Fruit fly (Drosophila melanogaster) whole organism, embryonic: ENCODE measurements around the gene Cdc23.
A peak's percentile ranks its signal among the peaks of the same experiment; 100 is the strongest.

Source experiments
- Antp ChIP-seq: fragments of 200-800 bp; sonication (Bioruptor generic); optimal IDR thresholded peaks from 3 replicates; lab custom pipeline; 2016; ENCODE audit warnings: missing biosample characterization, missing genetic modification characterization
- Awh ChIP-seq: fragments of 200-800 bp; sonication (Bioruptor generic); IDR thresholded peaks from 2 replicates; pipeline ENCODE4, ENCODE4 v1.3.6; 2022; ENCODE audit warnings: missing biosample characterization, missing genetic modification characterization
- CG10267 ChIP-seq: fragments of 200-800 bp; sonication (Bioruptor generic); optimal IDR thresholded peaks from 2 replicates; lab custom pipeline; 2018; ENCODE audit warnings: missing biosample characterization, mild to moderate bottlenecking, missing genetic modification characterization, moderate library complexity
- CG10274 ChIP-seq: fragments of 200-800 bp; sonication (Bioruptor generic); optimal IDR thresholded peaks from 3 replicates; lab custom pipeline; 2017; ENCODE audit warnings: missing biosample characterization, mild to moderate bottlenecking, missing genetic modification characterization
- CG11247 ChIP-seq: fragments of 200-800 bp; sonication (Bioruptor generic); IDR thresholded peaks from 2 replicates; pipeline ENCODE4 v1.3.6; 2022; ENCODE audit warnings: missing biosample characterization, missing genetic modification characterization
- CG11456 ChIP-seq: fragments of 200-800 bp; sonication (Bioruptor generic); IDR thresholded peaks from 3 replicates; pipeline ENCODE4 v1.3.6; 2022; ENCODE audit warnings: missing biosample characterization, missing genetic modification characterization
- CG12219 ChIP-seq: fragments of 200-800 bp; sonication (Bioruptor generic); optimal IDR thresholded peaks from 3 replicates; lab custom pipeline; 2018; ENCODE audit warnings: missing biosample characterization, mild to moderate bottlenecking, missing genetic modification characterization
- CG12391 ChIP-seq: fragments of 200-800 bp; sonication (Bioruptor generic); optimal IDR thresholded peaks from 3 replicates; lab custom pipeline; 2018; ENCODE audit warnings: missing biosample characterization, mild to moderate bottlenecking, missing genetic modification characterization, moderate library complexity
- CG13775 ChIP-seq: fragments of 200-800 bp; sonication (Bioruptor generic); optimal IDR thresholded peaks from 3 replicates; lab custom pipeline; 2017; ENCODE audit warnings: missing biosample characterization, mild to moderate bottlenecking, missing genetic modification characterization
- CG1529 ChIP-seq: fragments of 200-800 bp; sonication (Bioruptor generic); optimal IDR thresholded peaks from 3 replicates; lab custom pipeline; 2018; ENCODE audit warnings: missing biosample characterization, missing genetic modification characterization
- CG1602 ChIP-seq: fragments of 200-800 bp; sonication (Bioruptor generic); optimal IDR thresholded peaks from 3 replicates; lab custom pipeline; 2016; ENCODE audit warnings: missing biosample characterization, missing genetic modification characterization
- CG1603 ChIP-seq: fragments of 200-800 bp; sonication (Bioruptor generic); optimal IDR thresholded peaks from 2 replicates; lab custom pipeline; 2019; ENCODE audit warnings: missing biosample characterization, mild to moderate bottlenecking, missing genetic modification characterization, moderate library complexity
- CG1792 ChIP-seq: fragments of 200-800 bp; sonication (Bioruptor generic); optimal IDR thresholded peaks from 2 replicates; lab custom pipeline; 2016; ENCODE audit warnings: missing biosample characterization, missing genetic modification characterization
- CG31441 ChIP-seq: fragments of 200-800 bp; sonication (Bioruptor generic); IDR thresholded peaks from 2 replicates; pipeline ENCODE4 v1.3.6; 2022; ENCODE audit warnings: missing biosample characterization, missing genetic modification characterization
- CG43689 ChIP-seq: fragments of 200-800 bp; sonication (Bioruptor generic); IDR thresholded peaks from 2 replicates; pipeline ENCODE4 v1.3.6; 2022; ENCODE audit warnings: missing biosample characterization, missing genetic modification characterization
- CG4404 ChIP-seq: fragments of 200-800 bp; sonication (Bioruptor generic); IDR thresholded peaks from 2 replicates; pipeline ENCODE4 v1.3.6; 2022; ENCODE audit warnings: missing biosample characterization, missing genetic modification characterization
- CG4617 ChIP-seq: fragments of 200-800 bp; sonication (Bioruptor generic); optimal IDR thresholded peaks from 3 replicates; lab custom pipeline; 2016; ENCODE audit warnings: missing biosample characterization, missing genetic modification characterization, borderline replicate concordance
- CG4854 ChIP-seq: fragments of 200-800 bp; sonication (Bioruptor generic); optimal IDR thresholded peaks from 2 replicates; lab custom pipeline; 2016; ENCODE audit warnings: missing biosample characterization, missing genetic modification characterization, inconsistent platforms
- CG5180 ChIP-seq: fragments of 200-800 bp; sonication (Bioruptor generic); optimal IDR thresholded peaks from 3 replicates; lab custom pipeline; 2017; ENCODE audit warnings: missing biosample characterization, missing genetic modification characterization, mild to moderate bottlenecking, moderate library complexity, missing genetic modification reagents
- CG6765 ChIP-seq: fragments of 200-800 bp; sonication (Bioruptor generic); optimal IDR thresholded peaks from 3 replicates; lab custom pipeline; 2017; ENCODE audit warnings: missing biosample characterization, mild to moderate bottlenecking, missing genetic modification characterization
- CG7271 ChIP-seq: fragments of 200-800 bp; sonication (Bioruptor generic); optimal IDR thresholded peaks from 2 replicates; lab custom pipeline; 2018; ENCODE audit warnings: missing biosample characterization, mild to moderate bottlenecking, missing genetic modification characterization, moderate library complexity
- CG9215 ChIP-seq: fragments of 200-800 bp; sonication (Bioruptor generic); IDR thresholded peaks from 2 replicates; pipeline ENCODE4 v1.3.6; 2022; ENCODE audit warnings: missing biosample characterization, missing genetic modification characterization
- GATAe ChIP-seq: fragments of 200-800 bp; sonication (Bioruptor generic); conservative IDR thresholded peaks from 2 replicates; pipeline ENCODE4 v1.3.6; 2022; ENCODE audit warnings: missing biosample characterization, missing genetic modification characterization
- H2.0 ChIP-seq: fragments of 200-800 bp; sonication (Bioruptor generic); IDR thresholded peaks from 2 replicates; pipeline ENCODE4 v1.3.6; 2022; ENCODE audit warnings: missing biosample characterization, missing genetic modification characterization
- HmgD ChIP-seq: fragments of 200-800 bp; sonication (Bioruptor generic); optimal IDR thresholded peaks from 3 replicates; lab custom pipeline; 2016; ENCODE audit warnings: missing biosample characterization, missing genetic modification characterization
- MESR4 ChIP-seq: fragments of 200-800 bp; sonication (Bioruptor generic); optimal IDR thresholded peaks from 2 replicates; lab custom pipeline; 2018; ENCODE audit warnings: missing biosample characterization, mild to moderate bottlenecking, missing genetic modification characterization, moderate library complexity
- Nf-YB ChIP-seq: fragments of 200-800 bp; sonication (Bioruptor generic); optimal IDR thresholded peaks from 3 replicates; lab custom pipeline; 2019; ENCODE audit warnings: missing biosample characterization, mild to moderate bottlenecking, missing genetic modification characterization, moderate library complexity
- Oli ChIP-seq: fragments of 200-800 bp; sonication (Bioruptor generic); optimal IDR thresholded peaks from 2 replicates; lab custom pipeline; 2018; ENCODE audit warnings: missing biosample characterization, mild to moderate bottlenecking, missing genetic modification characterization, moderate library complexity
- Poxn ChIP-seq: fragments of 200-800 bp; sonication (Bioruptor generic); IDR thresholded peaks from 2 replicates; pipeline ENCODE4 v1.3.6; 2022; ENCODE audit warnings: missing biosample characterization, missing genetic modification characterization
- Ravus ChIP-seq: fragments of 200-800 bp; sonication (Bioruptor generic); IDR thresholded peaks from 2 replicates; pipeline ENCODE4 v1.3.6; 2022; ENCODE audit warnings: missing biosample characterization, missing genetic modification characterization
- Sry-δ ChIP-seq: fragments of 200-800 bp; sonication (Bioruptor generic); optimal IDR thresholded peaks from 2 replicates; lab custom pipeline; 2016; ENCODE audit warnings: missing biosample characterization, missing genetic modification characterization
- Ssrp ChIP-seq: fragments of 200-800 bp; sonication (Bioruptor generic); optimal IDR thresholded peaks from 2 replicates; lab custom pipeline; 2018; ENCODE audit warnings: missing biosample characterization, mild to moderate bottlenecking, missing genetic modification characterization, moderate library complexity
- btn ChIP-seq: fragments of 200-800 bp; sonication (Bioruptor generic); optimal IDR thresholded peaks from 2 replicates; lab custom pipeline; 2016; ENCODE audit warnings: missing biosample characterization, missing genetic modification characterization
- cad ChIP-seq: fragments of >200 bp; optimal IDR thresholded peaks from 2 replicates; lab custom pipeline; 2017; ENCODE audit warnings: missing biosample characterization, missing genetic modification characterization
- chn ChIP-seq: fragments of 200-800 bp; sonication (Bioruptor generic); optimal IDR thresholded peaks from 2 replicates; lab custom pipeline; 2016; ENCODE audit warnings: missing biosample characterization, missing genetic modification characterization
- ci ChIP-seq: fragments of 200-800 bp; sonication (Bioruptor generic); IDR thresholded peaks from 3 replicates; pipeline ENCODE4 v1.3.6; 2022; ENCODE audit warnings: missing biosample characterization, missing genetic modification characterization
- crc ChIP-seq: fragments of 200-800 bp; sonication (Bioruptor generic); optimal IDR thresholded peaks from 2 replicates; lab custom pipeline; 2016; ENCODE audit warnings: missing biosample characterization, missing genetic modification characterization
- da ChIP-seq: fragments of 200-800 bp; sonication (Bioruptor generic); optimal IDR thresholded peaks from 2 replicates; lab custom pipeline; 2016; ENCODE audit warnings: missing biosample characterization, missing genetic modification characterization
- dan ChIP-seq: fragments of 200-800 bp; sonication (Bioruptor generic); IDR thresholded peaks from 2 replicates; pipeline ENCODE4 v1.3.6; 2022; ENCODE audit warnings: missing biosample characterization, missing genetic modification characterization
- gcm2 ChIP-seq: fragments of 200-800 bp; sonication (Bioruptor generic); optimal IDR thresholded peaks from 2 replicates; lab custom pipeline; 2016; ENCODE audit warnings: missing biosample characterization, missing genetic modification characterization
- hbn ChIP-seq: fragments of 200-800 bp; sonication (Bioruptor generic); IDR thresholded peaks from 2 replicates; pipeline ENCODE4 v1.3.6; 2022; ENCODE audit warnings: missing biosample characterization, missing genetic modification characterization; ENCODE audit not compliant: partially characterized antibody
- hth ChIP-seq: fragments of >200 bp; optimal IDR thresholded peaks from 2 replicates; lab custom pipeline; 2017; ENCODE audit warnings: inconsistent platforms
- lmd ChIP-seq: fragments of 200-800 bp; sonication (Bioruptor generic); IDR thresholded peaks from 2 replicates; pipeline ENCODE4 v1.3.6; 2022; ENCODE audit warnings: missing biosample characterization, missing genetic modification characterization
- maf-S ChIP-seq: fragments of 200-800 bp; sonication (Bioruptor generic); optimal IDR thresholded peaks from 2 replicates; lab custom pipeline; 2016; ENCODE audit warnings: missing biosample characterization, missing genetic modification characterization
- nom ChIP-seq: fragments of 200-800 bp; sonication (Bioruptor generic); optimal IDR thresholded peaks from 2 replicates; lab custom pipeline; 2017; ENCODE audit warnings: missing biosample characterization, missing genetic modification characterization, mild to moderate bottlenecking, moderate library complexity, missing genetic modification reagents
- oc ChIP-seq: fragments of 200-800 bp; sonication (Bioruptor generic); optimal IDR thresholded peaks from 2 replicates; lab custom pipeline; 2018; ENCODE audit warnings: missing biosample characterization, mild to moderate bottlenecking, missing genetic modification characterization, moderate library complexity
- pita ChIP-seq: fragments of 200-800 bp; sonication (Bioruptor generic); optimal IDR thresholded peaks from 2 replicates; lab custom pipeline; 2017; ENCODE audit warnings: missing biosample characterization, mild to moderate bottlenecking, missing genetic modification characterization
- shn ChIP-seq: fragments of 200-800 bp; sonication (Bioruptor generic); optimal IDR thresholded peaks from 3 replicates; lab custom pipeline; 2016; ENCODE audit warnings: missing biosample characterization, missing genetic modification characterization
- so ChIP-seq: fragments of 200-800 bp; sonication (Bioruptor generic); IDR thresholded peaks from 3 replicates; pipeline ENCODE4 v1.3.6; 2022; ENCODE audit warnings: missing biosample characterization, missing genetic modification characterization
- trem ChIP-seq: fragments of 200-800 bp; optimal IDR thresholded peaks from 3 replicates; lab custom pipeline; 2019; ENCODE audit warnings: missing biosample characterization, mild to moderate bottlenecking, missing genetic modification characterization, moderate library complexity
- tup ChIP-seq: fragments of 200-800 bp; sonication (Bioruptor generic); optimal IDR thresholded peaks from 2 replicates; lab custom pipeline; 2016; ENCODE audit warnings: missing biosample characterization, mild to moderate bottlenecking, missing genetic modification characterization, moderate library complexity
- z ChIP-seq: fragments of 200-800 bp; sonication (Bioruptor generic); IDR thresholded peaks from 3 replicates; pipeline ENCODE4 v1.3.6; 2022; ENCODE audit warnings: missing biosample characterization, missing genetic modification characterization

Gene Cdc23

dm6 chr2L:20414750-20415211 lies 44.4 kb upstream of the Cdc23 start, which contains the start of gene CG10947 (continued):
- peak; percentile 49 for TF ChIP-seq gcm2 (GFP tag; lab: Kevin White, UChicago)
- TF ChIP-seq CG7271 = peak; percentile 4
- peak; percentile 70 for TF ChIP-seq chn (GFP tag; lab: Kevin White, UChicago)
- TF ChIP-seq CG4617 = peak; percentile 8
- peak; percentile 62 for TF ChIP-seq CG1602 (GFP tag; lab: Kevin White, UChicago)
- TF ChIP-seq ci (GFP tag; lab: Robert Waterston, UW) = peak; percentile 90
- no peak for TF ChIP-seq oc (tag; lab: Kevin White, UChicago)
- no peak for TF ChIP-seq CG9215 (GFP tag; lab: Robert Waterston, UW)
- no peak for TF ChIP-seq pita (GFP tag; lab: Kevin White, UChicago)
- peak; percentile 54 for TF ChIP-seq CG13775
- peak; percentile 86 for TF ChIP-seq CG11456 (GFP tag; lab: Robert Waterston, UW)
- TF ChIP-seq cad = no peak
- no peak for TF ChIP-seq hth (lab: Kevin White, UChicago)
- peak; percentile 72 for TF ChIP-seq shn (GFP tag; lab: Kevin White, UChicago)
- TF ChIP-seq Ravus = no peak
- TF ChIP-seq CG10274 (GFP tag; lab: Kevin White, UChicago) = no peak
- TF ChIP-seq GATAe (GFP tag; lab: Robert Waterston, UW) = no peak
- peak; percentile 38 for TF ChIP-seq HmgD (GFP tag; lab: Kevin White, UChicago)
- TF ChIP-seq Awh (GFP tag; lab: Robert Waterston, UW) = no peak
- TF ChIP-seq lmd (GFP tag; lab: Robert Waterston, UW) = peak; percentile 66
- TF ChIP-seq so = peak; percentile 30; the same call in 1 of the 3 replicates
- TF ChIP-seq CG10267 (tag; lab: Kevin White, UChicago) = peak; percentile 81
- TF ChIP-seq z (GFP tag; lab: Robert Waterston, UW) = no peak
- TF ChIP-seq btn (GFP tag; lab: Kevin White, UChicago) = peak; percentile 41
- TF ChIP-seq MESR4 (GFP tag; lab: Kevin White, UChicago) = peak; percentile 4
- peak; percentile 39 for TF ChIP-seq CG1529 (GFP tag; lab: Kevin White, UChicago)
- peak; percentile 69 for TF ChIP-seq CG11247
- TF ChIP-seq Ssrp (tag; lab: Kevin White, UChicago) = peak; percentile 33
- TF ChIP-seq CG31441 (GFP tag; lab: Robert Waterston, UW) = peak; percentile 37; the same call in 1 of the 2 replicates
- peak; percentile 65 for TF ChIP-seq Sry-δ (GFP tag; lab: Kevin White, UChicago)
- peak; percentile 73 for TF ChIP-seq H2.0 (GFP tag; lab: Robert Waterston, UW)
- TF ChIP-seq da (GFP tag; lab: Kevin White, UChicago) = peak; percentile 69
- TF ChIP-seq CG1603 (tag; lab: Kevin White, UChicago) = peak; percentile 67
- TF ChIP-seq CG4404 = no peak
- TF ChIP-seq nom (GFP tag; lab: Kevin White, UChicago) = no peak
- TF ChIP-seq CG12391 (tag; lab: Kevin White, UChicago) = peak; percentile 35
- peak; percentile 70 for TF ChIP-seq CG4854 (GFP tag; lab: Kevin White, UChicago)
- TF ChIP-seq Nf-YB (GFP tag; lab: Kevin White, UChicago) = peak; percentile 5
- TF ChIP-seq CG1792 (GFP tag; lab: Kevin White, UChicago) = peak; percentile 65
- peak; percentile 21 for TF ChIP-seq tup (GFP tag; lab: Kevin White, UChicago)
- TF ChIP-seq trem = peak; percentile 16
- no peak for TF ChIP-seq CG43689 (GFP tag; lab: Robert Waterston, UW)
- peak; percentile 60 for TF ChIP-seq CG5180
- TF ChIP-seq Poxn (GFP tag; lab: Robert Waterston, UW) = no peak
- TF ChIP-seq hbn (GFP tag; lab: Robert Waterston, UW) = peak; percentile 51
- peak; percentile 25 for TF ChIP-seq CG6765
- peak; percentile 40 for TF ChIP-seq Oli (tag; lab: Kevin White, UChicago)
- TF ChIP-seq dan (GFP tag; lab: Robert Waterston, UW) = no peak
- TF ChIP-seq Antp = peak; percentile 70
- peak; percentile 68 for TF ChIP-seq maf-S
- TF ChIP-seq crc (GFP tag; lab: Kevin White, UChicago) = peak; percentile 64
- peak; percentile 39 for TF ChIP-seq CG12219 (GFP tag; lab: Kevin White, UChicago)
